Worm (Caenorhabditis elegans) whole organism, L4 larva: ENCODE measurements around the gene trap-4.

ENCODE experiments used
- ceh-82 ChIP-seq: sonication (generic microtip); optimal IDR thresholded peaks from 2 replicates; lab custom pipeline; 2017; ENCODE audit warnings: missing biosample characterization, missing genetic modification characterization
- cey-2 ChIP-seq: sonication (generic microtip); optimal IDR thresholded peaks from 3 replicates; lab custom pipeline; 2017; ENCODE audit warnings: missing genetic modification characterization, mild to moderate bottlenecking, missing compliant biosample characterization, antibody characterized with exemption, borderline replicate concordance; ENCODE audit not compliant: insufficient read depth
- lin-39 ChIP-seq: fragments of 150-350 bp; optimal IDR thresholded peaks from 2 replicates; lab custom pipeline; 2014; ENCODE audit warnings: missing biosample characterization, missing genetic modification reagents, missing genetic modification characterization
- lir-3 ChIP-seq: sonication (generic microtip); optimal IDR thresholded peaks from 2 replicates; lab custom pipeline; 2016; ENCODE audit warnings: mild to moderate bottlenecking, missing genetic modification characterization, missing compliant biosample characterization
- lsy-2 ChIP-seq, 2 experiments: fragments of 150-350 bp in 1 of 2; sonication (generic microtip) in 1 of 2; optimal IDR thresholded peaks; 2 replicates each; lab custom pipeline; 2014 to 2017; ENCODE audit warnings: missing biosample characterization in 2 of 2, missing genetic modification characterization in 2 of 2
- nhr-11 ChIP-seq: fragments of 150-350 bp; optimal IDR thresholded peaks from 2 replicates; lab custom pipeline; 2014; ENCODE audit warnings: missing biosample characterization, missing genetic modification characterization
- nhr-111 ChIP-seq: fragments of 200-800 bp; sonication (Bioruptor generic); optimal IDR thresholded peaks from 2 replicates; lab custom pipeline; 2018; ENCODE audit warnings: mild to moderate bottlenecking, missing genetic modification characterization, missing compliant biosample characterization
- nhr-237 ChIP-seq: sonication (generic microtip); optimal IDR thresholded peaks from 2 replicates; lab custom pipeline; 2017; ENCODE audit warnings: missing biosample characterization, missing genetic modification characterization
- rbr-2 ChIP-seq: sonication (generic microtip); optimal IDR thresholded peaks from 2 replicates; lab custom pipeline; 2016; ENCODE audit warnings: missing genotype, missing genetic modification characterization, missing compliant biosample characterization
- unc-130 ChIP-seq: sonication (generic microtip); optimal IDR thresholded peaks from 2 replicates; lab custom pipeline; 2016; ENCODE audit warnings: missing genetic modification reagents, missing genetic modification characterization, missing compliant biosample characterization
- unc-62 ChIP-seq, 3 experiments: fragments of 150-350 bp in 1 of 3; sonication (generic microtip); optimal IDR thresholded peaks in 2 of 3; peaks in 1 of 3; 1 replicate in 1 of 3; 2 replicates in 2 of 3; lab custom pipeline; 2014 to 2017; ENCODE audit warnings: missing biosample characterization in 3 of 3, missing genetic modification characterization in 3 of 3, missing genetic modification reagents in 3 of 3, missing genotype in 1 of 3
- zag-1 ChIP-seq: fragments of 150-350 bp; optimal IDR thresholded peaks from 2 replicates; lab custom pipeline; 2014; ENCODE audit warnings: missing biosample characterization, missing genetic modification characterization

DNA sequence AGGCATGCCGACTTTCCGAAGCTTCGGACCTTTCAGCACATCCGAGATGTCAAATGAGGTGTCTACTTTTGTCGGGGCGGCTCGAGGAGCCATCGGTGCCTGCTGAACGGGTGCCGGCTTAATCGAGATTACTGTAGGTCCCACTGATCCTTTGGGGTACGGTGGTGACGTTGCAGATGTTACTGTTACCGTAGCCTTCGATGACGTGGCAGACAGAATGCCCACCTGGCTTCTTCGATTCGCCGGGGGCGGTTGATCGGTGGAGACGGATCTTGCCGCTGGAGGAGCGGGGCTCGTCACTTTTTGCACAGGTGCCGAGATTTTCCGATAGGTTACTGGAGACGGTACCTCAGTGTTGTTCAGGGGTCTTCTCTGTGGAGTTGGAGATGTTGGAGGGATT, 48.9 kb upstream of the trap-4 start:
- TF ChIP-seq cey-2: no peak
- TF ChIP-seq rbr-2: no peak
- TF ChIP-seq nhr-111 (GFP tag; lab: Kevin White, UChicago): no peak
- TF ChIP-seq lsy-2 (tag; optimal IDR thresholded peaks at IDR 0.05; lab: Kevin White, UChicago): no peak
- no peak for TF ChIP-seq lin-39 (tag; lab: Kevin White, UChicago)
- TF ChIP-seq unc-62 (GFP tag; optimal IDR thresholded peaks at IDR 0.05 in 1 of 2; lab: Kevin White, UChicago): no peak
- TF ChIP-seq unc-62 (tag; optimal IDR thresholded peaks at IDR 0.05; lab: Kevin White, UChicago): no peak
- no peak for TF ChIP-seq unc-130 (GFP tag; lab: Kevin White, UChicago)
- no peak for TF ChIP-seq ceh-82 (tag; lab: Kevin White, UChicago)
- TF ChIP-seq lir-3 (tag; lab: Kevin White, UChicago): no peak
- no peak for TF ChIP-seq nhr-237 (tag; lab: Kevin White, UChicago)
- TF ChIP-seq zag-1 (tag; lab: Kevin White, UChicago): no peak
- no peak for TF ChIP-seq nhr-11
